Worm (Caenorhabditis elegans) whole organism, late embryonic: ENCODE measurements around the gene Y79H2A.3.

Source experiments
- C08G9.2 ChIP-seq: sonication (generic microtip); optimal IDR thresholded peaks from 2 replicates; lab custom pipeline; 2016; ENCODE audit warnings: mild to moderate bottlenecking, missing genetic modification characterization, moderate library complexity, missing compliant biosample characterization
- F13H6.1 ChIP-seq: sonication (generic microtip); optimal IDR thresholded peaks from 2 replicates; lab custom pipeline; 2016; ENCODE audit warnings: missing genetic modification characterization, missing compliant biosample characterization
- ceh-9 ChIP-seq: sonication (generic microtip); optimal IDR thresholded peaks from 2 replicates; lab custom pipeline; 2016; ENCODE audit warnings: mild to moderate bottlenecking, missing genetic modification characterization, inconsistent platforms, missing compliant biosample characterization
- dmd-4 ChIP-seq: sonication (generic microtip); optimal IDR thresholded peaks from 2 replicates; lab custom pipeline; 2016; ENCODE audit warnings: borderline replicate concordance, missing genetic modification characterization, missing compliant biosample characterization
- elt-4 ChIP-seq: sonication (generic microtip); optimal IDR thresholded peaks from 2 replicates; lab custom pipeline; 2016; ENCODE audit warnings: missing genetic modification characterization, missing compliant biosample characterization

- TF ChIP-seq elt-4 (no peak), ceh-9 (tag; lab: Kevin White, UChicago) (no peak), dmd-4 (tag; lab: Kevin White, UChicago) (no peak), F13H6.1 (no peak), C08G9.2 (tag; lab: Kevin White, UChicago) (no peak)
These were observed at the start of gene Y79H2A.3 for ce11 chrIII:12052206-12052605.
